Worm (Caenorhabditis elegans) whole organism, L2 larva: ENCODE data around the gene srg-27.

Experiments used
- C34F6.9 ChIP-seq: fragments of 150-350 bp; optimal IDR thresholded peaks from 2 replicates; lab custom pipeline; 2014; ENCODE audit warnings: missing biosample characterization, missing genetic modification characterization
- F13H6.1 ChIP-seq: sonication (generic microtip); optimal IDR thresholded peaks from 2 replicates; lab custom pipeline; 2016; ENCODE audit warnings: missing genetic modification characterization, missing compliant biosample characterization
- Y55F3AM.14 ChIP-seq: fragments of 200-800 bp; sonication (Bioruptor generic); optimal IDR thresholded peaks from 2 replicates; lab custom pipeline; 2018; ENCODE audit warnings: mild to moderate bottlenecking, missing genetic modification characterization, missing compliant biosample characterization
- ZK546.5 ChIP-seq: sonication (generic microtip); optimal IDR thresholded peaks from 2 replicates; lab custom pipeline; 2017; ENCODE audit warnings: missing biosample characterization, missing genetic modification characterization
- aly-2 ChIP-seq: fragments of 150-350 bp; optimal IDR thresholded peaks from 2 replicates; lab custom pipeline; 2014; ENCODE audit warnings: missing biosample characterization, missing genetic modification characterization
- ama-1 ChIP-seq: fragments of 150-350 bp; optimal IDR thresholded peaks from 2 replicates; lab custom pipeline; 2018; ENCODE audit warnings: inconsistent platforms
- blmp-1 ChIP-seq: sonication (generic microtip); optimal IDR thresholded peaks from 2 replicates; lab custom pipeline; 2017; ENCODE audit warnings: missing genetic modification characterization, mild to moderate bottlenecking, missing compliant biosample characterization, antibody characterized with exemption, moderate library complexity; ENCODE audit not compliant: insufficient read depth
- ceh-16 ChIP-seq: fragments of 150-350 bp; optimal IDR thresholded peaks from 2 replicates; lab custom pipeline; 2014; ENCODE audit warnings: missing biosample characterization, missing genetic modification characterization
- ceh-82 ChIP-seq: fragments of 150-350 bp; optimal IDR thresholded peaks from 2 replicates; lab custom pipeline; 2014; ENCODE audit warnings: missing biosample characterization, missing genetic modification characterization
- crh-2 ChIP-seq: sonication (generic microtip); optimal IDR thresholded peaks from 2 replicates; lab custom pipeline; 2017; ENCODE audit warnings: missing biosample characterization, missing genetic modification characterization
- dmd-4 ChIP-seq: sonication (generic microtip); optimal IDR thresholded peaks from 2 replicates; lab custom pipeline; 2017; ENCODE audit warnings: missing biosample characterization, missing genetic modification characterization
- egl-27 ChIP-seq: sonication (generic microtip); optimal IDR thresholded peaks from 3 replicates; lab custom pipeline; 2017; ENCODE audit warnings: missing biosample characterization, missing genetic modification reagents, missing genetic modification characterization
- elt-1 ChIP-seq: fragments of 150-350 bp; optimal IDR thresholded peaks from 2 replicates; lab custom pipeline; 2014; ENCODE audit warnings: missing biosample characterization, missing genetic modification characterization
- elt-3 ChIP-seq: sonication (generic microtip); optimal IDR thresholded peaks from 2 replicates; lab custom pipeline; 2017; ENCODE audit warnings: missing biosample characterization, missing genetic modification characterization
- fos-1 ChIP-seq: fragments of 150-350 bp; optimal IDR thresholded peaks from 2 replicates; lab custom pipeline; 2014; ENCODE audit warnings: missing biosample characterization, missing genetic modification characterization
- gmeb-1 ChIP-seq: fragments of 150-350 bp; optimal IDR thresholded peaks from 2 replicates; lab custom pipeline; 2014; ENCODE audit warnings: missing biosample characterization, missing genetic modification characterization
- lin-11 ChIP-seq: fragments of 150-350 bp; sonication (generic microtip); optimal IDR thresholded peaks from 2 replicates; lab custom pipeline; 2014; ENCODE audit warnings: missing biosample characterization, missing genetic modification characterization, inconsistent platforms, mixed read lengths
- lin-13 ChIP-seq: fragments of 150-350 bp; optimal IDR thresholded peaks from 2 replicates; lab custom pipeline; 2014; ENCODE audit warnings: missing biosample characterization, missing genetic modification reagents, missing genetic modification characterization
- lin-39 ChIP-seq: fragments of 150-350 bp; optimal IDR thresholded peaks from 2 replicates; lab custom pipeline; 2014; ENCODE audit warnings: missing biosample characterization, missing genetic modification reagents, missing genetic modification characterization
- mab-5 ChIP-seq: fragments of 150-350 bp; optimal IDR thresholded peaks from 2 replicates; lab custom pipeline; 2014; ENCODE audit warnings: missing biosample characterization, missing genetic modification characterization
- mbf-1 ChIP-seq: sonication (generic microtip); optimal IDR thresholded peaks from 2 replicates; lab custom pipeline; 2017; ENCODE audit warnings: missing biosample characterization, missing genetic modification characterization
- mdl-1 ChIP-seq, 2 experiments: fragments of 150-350 bp in 1 of 2; sonication (generic microtip) in 1 of 2; optimal IDR thresholded peaks; 2 replicates each; lab custom pipeline; 2017; ENCODE audit warnings: missing biosample characterization in 2 of 2, missing genetic modification characterization in 2 of 2
- nhr-10 ChIP-seq: sonication (generic microtip); optimal IDR thresholded peaks from 2 replicates; lab custom pipeline; 2017; ENCODE audit warnings: missing biosample characterization, missing genetic modification characterization
- nhr-11 ChIP-seq: fragments of 150-350 bp; optimal IDR thresholded peaks from 2 replicates; lab custom pipeline; 2014; ENCODE audit warnings: missing biosample characterization, missing genetic modification characterization
- nhr-12 ChIP-seq: fragments of 150-350 bp; optimal IDR thresholded peaks from 2 replicates; lab custom pipeline; 2014; ENCODE audit warnings: missing biosample characterization, missing genetic modification characterization
- nhr-129 ChIP-seq: fragments of 150-350 bp; optimal IDR thresholded peaks from 2 replicates; lab custom pipeline; 2014; ENCODE audit warnings: missing biosample characterization, missing genetic modification characterization
- nhr-21 ChIP-seq: fragments of 150-350 bp; optimal IDR thresholded peaks from 2 replicates; lab custom pipeline; 2014; ENCODE audit warnings: missing biosample characterization, missing genetic modification characterization
- nhr-23 ChIP-seq: fragments of 150-350 bp; optimal IDR thresholded peaks from 2 replicates; lab custom pipeline; 2014; ENCODE audit warnings: missing biosample characterization, missing genetic modification reagents, missing genetic modification characterization
- nhr-237 ChIP-seq: fragments of 150-350 bp; optimal IDR thresholded peaks from 2 replicates; lab custom pipeline; 2014; ENCODE audit warnings: missing biosample characterization, missing genetic modification characterization
- nhr-25 ChIP-seq: fragments of 150-350 bp; sonication (generic microtip); optimal IDR thresholded peaks from 3 replicates; lab custom pipeline; 2014; ENCODE audit warnings: missing biosample characterization, missing genetic modification characterization
- nhr-6 ChIP-seq: fragments of 150-350 bp; optimal IDR thresholded peaks from 2 replicates; lab custom pipeline; 2014; ENCODE audit warnings: missing biosample characterization, missing genetic modification characterization
- nhr-77 ChIP-seq: fragments of 150-350 bp; optimal IDR thresholded peaks from 2 replicates; lab custom pipeline; 2014; ENCODE audit warnings: missing biosample characterization, missing genetic modification characterization
- peb-1 ChIP-seq: fragments of 150-350 bp; optimal IDR thresholded peaks from 2 replicates; lab custom pipeline; 2014; ENCODE audit warnings: missing biosample characterization, missing genetic modification characterization
- sem-4 ChIP-seq: fragments of 150-350 bp; optimal IDR thresholded peaks from 2 replicates; lab custom pipeline; 2014; ENCODE audit warnings: missing biosample characterization, missing genetic modification reagents, missing genetic modification characterization
- skn-1 ChIP-seq: sonication (generic microtip); optimal IDR thresholded peaks from 2 replicates; lab custom pipeline; 2017; ENCODE audit warnings: missing biosample characterization, missing genetic modification characterization
- sma-9 ChIP-seq, 2 experiments: fragments of 150-350 bp in 1 of 2; sonication (generic microtip) in 1 of 2; optimal IDR thresholded peaks; 2 replicates each; lab custom pipeline; 2014 to 2016; ENCODE audit warnings: missing genetic modification characterization in 2 of 2, mild to moderate bottlenecking in 1 of 2, missing biosample characterization in 1 of 2, missing compliant biosample characterization in 1 of 2, missing genetic modification reagents in 1 of 2, moderate library complexity in 1 of 2
- unc-39 ChIP-seq: fragments of 150-350 bp; optimal IDR thresholded peaks from 2 replicates; lab custom pipeline; 2014; ENCODE audit warnings: missing biosample characterization, missing genetic modification characterization
- unc-62 ChIP-seq: fragments of 150-350 bp; optimal IDR thresholded peaks from 2 replicates; lab custom pipeline; 2014; ENCODE audit warnings: missing biosample characterization, missing genetic modification reagents, missing genetic modification characterization
- ztf-1 ChIP-seq: fragments of 200-800 bp; sonication (Bioruptor generic); conservative IDR thresholded peaks from 2 replicates; pipeline ENCODE4 v1.3.6; 2022; ENCODE audit warnings: missing genetic modification characterization, missing compliant biosample characterization
- ztf-11 ChIP-seq: sonication (generic microtip); optimal IDR thresholded peaks from 2 replicates; lab custom pipeline; 2017; ENCODE audit warnings: missing biosample characterization, missing genetic modification characterization
- ztf-4 ChIP-seq: fragments of 150-350 bp; optimal IDR thresholded peaks from 2 replicates; lab custom pipeline; 2014; ENCODE audit warnings: missing biosample characterization, missing genetic modification characterization

srg-27 gene

ce11 chrV:5358772-5359171 is 19.2 kb downstream of the srg-27 start, which contains the start of gene nhr-216:
Gene nhr-216, minus strand, starts transcription at chrV:5358872.
- TF ChIP-seq F13H6.1 (no peak), blmp-1 (tag; lab: Kevin White, UChicago) (no peak), elt-1 (tag; lab: Kevin White, UChicago) (no peak), crh-2 (tag; lab: Kevin White, UChicago) (no peak), skn-1 (tag; lab: Kevin White, UChicago) (no peak), C34F6.9 (tag; lab: Kevin White, UChicago) (no peak), nhr-237 (tag; lab: Kevin White, UChicago) (no peak), nhr-21 (tag; lab: Kevin White, UChicago) (no peak), nhr-10 (no peak), elt-3 (no peak), nhr-6 (tag; lab: Kevin White, UChicago) (no peak), nhr-11 (no peak), egl-27 (tag; lab: Kevin White, UChicago) (no peak)

- TF ChIP-seq lin-13 (GFP tag; lab: Kevin White, UChicago) (no peak), elt-3 (no peak), ZK546.5 (tag; lab: Kevin White, UChicago) (no peak), ztf-11 (no peak), sma-9 (GFP tag; optimal IDR thresholded peaks at IDR 0.05; lab: Kevin White, UChicago) (no peak), sma-9 (tag; optimal IDR thresholded peaks at IDR 0.05; lab: Kevin White, UChicago) (no peak), sem-4 (tag; lab: Kevin White, UChicago) (no peak), crh-2 (tag; lab: Kevin White, UChicago) (no peak), unc-39 (tag; lab: Kevin White, UChicago) (no peak), nhr-21 (tag; lab: Kevin White, UChicago) (no peak), ama-1 (no peak), unc-62 (GFP tag; lab: Kevin White, UChicago) (no peak), C34F6.9 (tag; lab: Kevin White, UChicago) (no peak), ceh-82 (tag; lab: Kevin White, UChicago) (no peak), egl-27 (tag; lab: Kevin White, UChicago) (no peak), nhr-12 (tag; lab: Kevin White, UChicago) (no peak)
These were observed 22.6 kb downstream of the srg-27 start for ce11 chrV:5362220-5362619.

- TF ChIP-seq mab-5 (tag; lab: Kevin White, UChicago) (no peak), sem-4 (tag; lab: Kevin White, UChicago) (no peak), nhr-129 (tag; lab: Kevin White, UChicago) (no peak), fos-1 (no peak), aly-2 (tag; lab: Kevin White, UChicago) (no peak), dmd-4 (no peak), ceh-16 (tag; lab: Kevin White, UChicago) (no peak), Y55F3AM.14 (no peak), crh-2 (tag; lab: Kevin White, UChicago) (no peak), egl-27 (tag; lab: Kevin White, UChicago) (no peak), lin-39 (tag; lab: Kevin White, UChicago) (no peak), nhr-11 (no peak), mdl-1 (tag; optimal IDR thresholded peaks at IDR 0.05; lab: Kevin White, UChicago) (no peak), unc-39 (tag; lab: Kevin White, UChicago) (no peak), nhr-23 (tag; lab: Kevin White, UChicago) (no peak), ztf-1 (no peak), ama-1 (no peak)
These were observed 25.3 kb downstream of the srg-27 start, which contains the start of gene T09D3.8 for ce11 chrV:5364863-5365262. Gene T09D3.8, plus strand, starts transcription at chrV:5365163.

- no peak for TF ChIP-seq ztf-1
- TF ChIP-seq nhr-11: no peak
- no peak for TF ChIP-seq elt-1 (tag; lab: Kevin White, UChicago)
- no peak for TF ChIP-seq ztf-4
- no peak for TF ChIP-seq peb-1
- TF ChIP-seq unc-62 (GFP tag; lab: Kevin White, UChicago): no peak
- no peak for TF ChIP-seq nhr-77 (tag; lab: Kevin White, UChicago)
- no peak for TF ChIP-seq lin-13 (GFP tag; lab: Kevin White, UChicago)
- no peak for TF ChIP-seq nhr-21 (tag; lab: Kevin White, UChicago)
- no peak for TF ChIP-seq sma-9 (GFP tag; optimal IDR thresholded peaks at IDR 0.05; lab: Kevin White, UChicago)
- no peak for TF ChIP-seq sma-9 (tag; optimal IDR thresholded peaks at IDR 0.05; lab: Kevin White, UChicago)
- no peak for TF ChIP-seq Y55F3AM.14
- TF ChIP-seq egl-27 (tag; lab: Kevin White, UChicago): no peak
- no peak for TF ChIP-seq mbf-1 (tag; lab: Kevin White, UChicago)
- TF ChIP-seq crh-2 (tag; lab: Kevin White, UChicago): no peak
- TF ChIP-seq dmd-4: no peak
- TF ChIP-seq gmeb-1 (tag; lab: Kevin White, UChicago): no peak
- TF ChIP-seq ceh-16 (tag; lab: Kevin White, UChicago): no peak
- no peak for TF ChIP-seq fos-1
- no peak for TF ChIP-seq nhr-25 (tag; lab: Kevin White, UChicago)
- TF ChIP-seq lin-11 (tag; lab: Kevin White, UChicago): no peak
These were observed 29.2 kb downstream of the srg-27 start, which contains the start of gene T09D3.9 for ce11 chrV:5368792-5369191. Gene T09D3.9, minus strand, starts transcription at chrV:5368892.
